Worm (Caenorhabditis elegans): ENCODE results near the gene C01C4.3.

Gene C01C4.3

DNA sequence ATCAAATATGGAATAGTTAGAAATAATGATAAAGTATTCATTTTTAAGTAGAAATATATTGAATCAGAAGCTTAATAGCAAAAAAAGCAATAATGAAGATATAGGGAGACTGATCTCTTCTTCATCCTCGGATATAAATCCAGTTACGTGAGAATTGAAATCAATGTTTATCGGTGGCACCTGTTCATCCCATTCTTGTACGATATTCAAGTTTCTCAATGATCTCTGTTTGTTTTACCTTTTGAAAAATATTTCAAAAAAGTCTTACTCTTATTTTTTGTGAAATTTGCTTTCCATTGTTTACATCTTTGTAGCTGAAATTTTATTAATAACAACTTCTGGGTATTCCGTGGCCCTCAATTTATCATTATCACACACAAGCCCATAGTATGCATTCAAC is 61.7 kb downstream of the C01C4.3 start, which contains the start of gene T14G12.12:
TSS of gene T14G12.12 (minus strand) at position 101 of the 400 bp plus-strand sequence.
- TF ChIP-seq unc-39 (tag; optimal IDR thresholded peaks at IDR 0.05) (no peak), mbf-1 (tag; optimal IDR thresholded peaks at IDR 0.05) (no peak), ceh-16 (tag; optimal IDR thresholded peaks at IDR 0.05) (no peak), nhr-10 (tag; optimal IDR thresholded peaks at IDR 0.05) (no peak), nhr-77 (tag; optimal IDR thresholded peaks at IDR 0.05) (no peak), lin-39 (tag; optimal IDR thresholded peaks at IDR 0.05) (no peak), fos-1 (tag; optimal IDR thresholded peaks at IDR 0.05) (no peak), elt-1 (tag; optimal IDR thresholded peaks at IDR 0.05) (no peak), R02D3.7 (tag; optimal IDR thresholded peaks at IDR 0.05) (no peak), unc-55 (GFP tag; optimal IDR thresholded peaks at IDR 0.05) (no peak), alr-1 (tag; optimal IDR thresholded peaks at IDR 0.05) (no peak), ama-1 (optimal IDR thresholded peaks at IDR 0.05) (no peak), crh-2 (tag; optimal IDR thresholded peaks at IDR 0.05) (no peak), nhr-25 (tag; optimal IDR thresholded peaks at IDR 0.05) (no peak), unc-62 (GFP tag; optimal IDR thresholded peaks at IDR 0.05) (no peak), snpc-4 (tag; optimal IDR thresholded peaks at IDR 0.05) (no peak), sma-9 (GFP tag; optimal IDR thresholded peaks at IDR 0.05) (no peak), sma-9 (tag; optimal IDR thresholded peaks at IDR 0.05) (no peak), ztf-11 (tag; optimal IDR thresholded peaks at IDR 0.05) (no peak), nhr-11 (tag; optimal IDR thresholded peaks at IDR 0.05) (no peak), F13H6.1 (tag; optimal IDR thresholded peaks at IDR 0.05) (no peak)

DNA sequence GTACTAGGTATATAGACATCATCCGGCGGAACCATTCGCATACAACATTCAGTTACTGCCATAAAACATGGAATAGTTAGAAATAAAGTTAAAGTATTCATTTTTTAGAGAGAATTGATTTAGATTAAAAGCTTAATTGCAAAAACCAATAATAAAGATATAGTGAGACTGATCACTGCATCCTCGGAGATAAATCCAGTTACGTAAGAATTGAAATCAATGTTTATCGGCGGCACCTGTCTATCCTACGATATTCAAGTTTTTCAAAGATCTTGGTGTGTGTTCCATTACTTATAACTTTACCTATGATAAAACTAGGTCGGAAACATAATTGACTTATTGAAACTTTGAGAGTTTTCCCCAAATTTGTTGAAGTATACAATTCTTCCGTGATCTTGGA is 62.6 kb downstream of the C01C4.3 start, which contains the start of gene T14G12.6:
TSS of gene T14G12.6 (minus strand) at position 101 of the 400 bp plus-strand sequence.
- TF ChIP-seq alr-1 (tag; optimal IDR thresholded peaks at IDR 0.05) (no peak), egl-27 (tag; optimal IDR thresholded peaks at IDR 0.05) (no peak), lin-11 (tag; optimal IDR thresholded peaks at IDR 0.05) (no peak), gmeb-1 (tag; optimal IDR thresholded peaks at IDR 0.05) (no peak)

DNA sequence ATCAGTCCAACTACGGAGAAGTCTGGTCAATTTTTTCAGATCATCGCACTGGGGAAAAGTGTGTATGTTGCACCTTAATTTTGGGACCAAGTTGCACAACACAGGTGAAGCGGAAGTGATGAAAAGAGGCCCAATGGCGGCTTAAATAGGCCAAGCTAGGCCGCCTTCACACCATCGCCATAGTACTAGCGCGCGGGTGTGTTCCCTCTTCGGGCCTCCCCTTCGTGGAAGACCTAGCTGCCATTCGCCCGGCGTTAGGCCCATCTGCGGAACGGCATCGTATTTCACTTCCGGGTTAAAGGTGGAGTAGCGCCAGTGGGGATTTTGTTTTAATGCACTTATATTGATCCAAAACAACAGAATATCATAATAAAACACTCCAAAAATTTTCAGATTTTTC is 63.1 kb downstream of the C01C4.3 start:
- TF ChIP-seq lsy-2 (tag; optimal IDR thresholded peaks at IDR 0.05) (no peak), elt-3 (tag; optimal IDR thresholded peaks at IDR 0.05) (no peak), fos-1 (tag; optimal IDR thresholded peaks at IDR 0.05) (no peak), zag-1 (tag; optimal IDR thresholded peaks at IDR 0.05) (no peak), peb-1 (tag; optimal IDR thresholded peaks at IDR 0.05) (no peak), sma-9 (GFP tag; optimal IDR thresholded peaks at IDR 0.05) (no peak), sma-9 (tag; optimal IDR thresholded peaks at IDR 0.05) (no peak), aly-2 (tag; optimal IDR thresholded peaks at IDR 0.05) (no peak), ama-1 (optimal IDR thresholded peaks at IDR 0.05) (no peak), nhr-6 (tag; optimal IDR thresholded peaks at IDR 0.05) (no peak), lin-39 (tag; optimal IDR thresholded peaks at IDR 0.05) (no peak), alr-1 (tag; optimal IDR thresholded peaks at IDR 0.05) (no peak), nhr-129 (tag; optimal IDR thresholded peaks at IDR 0.05) (no peak), unc-62 (GFP tag; optimal IDR thresholded peaks at IDR 0.05) (no peak)

DNA sequence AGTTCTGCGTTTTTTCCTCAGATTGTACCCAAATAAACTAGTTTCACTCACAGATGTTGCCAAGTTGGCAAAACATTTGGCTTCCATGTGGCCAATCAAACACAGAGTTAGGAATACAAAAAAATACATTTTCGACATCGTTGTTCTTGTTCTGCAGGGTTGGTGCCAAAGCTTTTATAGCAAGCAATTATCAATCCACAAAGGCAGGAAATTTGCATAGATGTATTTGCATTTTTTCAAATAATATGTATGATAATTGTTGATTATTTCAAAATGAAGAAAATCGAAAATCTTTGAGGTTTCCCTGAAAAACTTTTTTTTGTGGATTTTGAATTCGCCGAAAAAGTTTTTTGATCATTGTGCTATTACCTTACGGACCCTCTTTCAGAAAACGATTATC is 65.7 kb downstream of the C01C4.3 start, which contains the start of gene T14G12.11:
TSS of gene T14G12.11 (minus strand) at position 138 of the 400 bp plus-strand sequence.
- TF ChIP-seq unc-62 (GFP tag; optimal IDR thresholded peaks at IDR 0.05) (no peak), R02D3.7 (tag; optimal IDR thresholded peaks at IDR 0.05) (no peak), unc-55 (GFP tag; optimal IDR thresholded peaks at IDR 0.05) (no peak), lin-13 (GFP tag; optimal IDR thresholded peaks at IDR 0.05) (no peak)

All from whole organism, L2 larva.